Worm (Caenorhabditis elegans) whole organism, L3 larva: ENCODE results near the gene VC5.2.
A peak's percentile ranks its signal among the peaks of the same experiment; 100 is the strongest.

ENCODE experiments used
- R02D3.7 ChIP-seq: fragments of 150-350 bp; optimal IDR thresholded peaks from 2 replicates; lab custom pipeline; 2014; ENCODE audit warnings: missing biosample characterization, missing genetic modification characterization
- ZK546.5 ChIP-seq: sonication (generic microtip); optimal IDR thresholded peaks from 2 replicates; lab custom pipeline; 2017; ENCODE audit warnings: missing biosample characterization, missing genetic modification characterization
- aly-2 ChIP-seq: fragments of 150-350 bp; optimal IDR thresholded peaks from 2 replicates; lab custom pipeline; 2014; ENCODE audit warnings: missing biosample characterization, missing genetic modification characterization
- ceh-16 ChIP-seq: sonication (generic microtip); optimal IDR thresholded peaks from 2 replicates; lab custom pipeline; 2017; ENCODE audit warnings: missing biosample characterization, missing genetic modification characterization
- ceh-28 ChIP-seq: fragments of 150-350 bp; optimal IDR thresholded peaks from 2 replicates; lab custom pipeline; 2014; ENCODE audit warnings: missing biosample characterization, missing genetic modification reagents, missing genetic modification characterization
- daf-12 ChIP-seq: fragments of 150-350 bp; optimal IDR thresholded peaks from 2 replicates; lab custom pipeline; 2014; ENCODE audit warnings: missing biosample characterization, missing genetic modification reagents, missing genetic modification characterization
- egl-5 ChIP-seq: fragments of 150-350 bp; optimal IDR thresholded peaks from 2 replicates; lab custom pipeline; 2017; ENCODE audit warnings: missing biosample characterization, missing genetic modification reagents, missing genetic modification characterization, inconsistent platforms
- elt-1 ChIP-seq: fragments of 150-350 bp; optimal IDR thresholded peaks from 2 replicates; lab custom pipeline; 2014; ENCODE audit warnings: missing biosample characterization, missing genetic modification characterization
- elt-2 ChIP-seq: sonication (generic microtip); optimal IDR thresholded peaks from 2 replicates; lab custom pipeline; 2016; ENCODE audit warnings: missing genetic modification reagents, mild to moderate bottlenecking, missing genetic modification characterization, missing compliant biosample characterization
- elt-3 ChIP-seq, 3 experiments: fragments of 150-350 bp in 1 of 3; sonication (generic microtip) in 2 of 3; optimal IDR thresholded peaks; 2 replicates in 2 of 3; 4 replicates in 1 of 3; lab custom pipeline; 2014 to 2017; ENCODE audit warnings: missing biosample characterization in 3 of 3, missing genetic modification characterization in 3 of 3
- eor-1 ChIP-seq, 2 experiments: fragments of 150-350 bp; optimal IDR thresholded peaks; 2 replicates each; lab custom pipeline; 2014 to 2018; ENCODE audit warnings: missing biosample characterization in 2 of 2, missing genetic modification characterization in 2 of 2
- fkh-10 ChIP-seq: sonication (generic microtip); optimal IDR thresholded peaks from 2 replicates; lab custom pipeline; 2017; ENCODE audit warnings: missing biosample characterization, missing genetic modification reagents, missing genetic modification characterization
- fos-1 ChIP-seq: fragments of 150-350 bp; optimal IDR thresholded peaks from 2 replicates; lab custom pipeline; 2014; ENCODE audit warnings: missing biosample characterization, missing genetic modification characterization
- hmg-11 ChIP-seq: sonication (generic microtip); optimal IDR thresholded peaks from 2 replicates; lab custom pipeline; 2016; ENCODE audit warnings: missing genetic modification characterization, missing compliant biosample characterization
- jun-1 ChIP-seq: fragments of 150-350 bp; optimal IDR thresholded peaks from 2 replicates; lab custom pipeline; 2014; ENCODE audit warnings: missing biosample characterization, missing genetic modification reagents, missing genetic modification characterization
- lin-15B ChIP-seq: fragments of 150-350 bp; optimal IDR thresholded peaks from 2 replicates; lab custom pipeline; 2014; ENCODE audit warnings: missing biosample characterization, missing genetic modification characterization
- lin-39 ChIP-seq: fragments of 150-350 bp; optimal IDR thresholded peaks from 2 replicates; lab custom pipeline; 2018; ENCODE audit warnings: missing biosample characterization, missing genetic modification reagents, missing genetic modification characterization
- lsy-12 ChIP-seq: sonication (generic microtip); optimal IDR thresholded peaks from 2 replicates; lab custom pipeline; 2016; ENCODE audit warnings: mild to moderate bottlenecking, missing genetic modification characterization, missing compliant biosample characterization
- nfya-1 ChIP-seq: sonication (generic microtip); optimal IDR thresholded peaks from 2 replicates; lab custom pipeline; 2017; ENCODE audit warnings: missing genetic modification characterization, mild to moderate bottlenecking, missing compliant biosample characterization, antibody characterized with exemption, moderate library complexity; ENCODE audit not compliant: insufficient read depth
- nhr-11 ChIP-seq: fragments of 150-350 bp; optimal IDR thresholded peaks from 2 replicates; lab custom pipeline; 2014; ENCODE audit warnings: missing biosample characterization, missing genetic modification characterization
- nhr-23 ChIP-seq: fragments of 150-350 bp; optimal IDR thresholded peaks from 2 replicates; lab custom pipeline; 2014; ENCODE audit warnings: missing biosample characterization, missing genetic modification reagents, missing genetic modification characterization
- nhr-237 ChIP-seq: fragments of 150-350 bp; optimal IDR thresholded peaks from 2 replicates; lab custom pipeline; 2014; ENCODE audit warnings: missing biosample characterization, missing genetic modification characterization
- nhr-43 ChIP-seq: sonication (generic microtip); optimal IDR thresholded peaks from 2 replicates; lab custom pipeline; 2016; ENCODE audit warnings: mild to moderate bottlenecking, missing genetic modification characterization, missing compliant biosample characterization; ENCODE audit not compliant: poor library complexity, severe bottlenecking
- nhr-67 ChIP-seq: fragments of 150-350 bp; optimal IDR thresholded peaks from 2 replicates; lab custom pipeline; 2014; ENCODE audit warnings: missing biosample characterization, missing genetic modification characterization
- nhr-77 ChIP-seq: fragments of 150-350 bp; optimal IDR thresholded peaks from 2 replicates; lab custom pipeline; 2014; ENCODE audit warnings: missing biosample characterization, missing genetic modification characterization
- pha-4 ChIP-seq: fragments of 150-350 bp; optimal IDR thresholded peaks from 2 replicates; lab custom pipeline; 2014; ENCODE audit warnings: missing biosample characterization, missing genetic modification reagents, missing genetic modification characterization
- pqm-1 ChIP-seq: fragments of 150-350 bp; optimal IDR thresholded peaks from 2 replicates; lab custom pipeline; 2017; ENCODE audit warnings: missing biosample characterization, missing genetic modification characterization, inconsistent platforms
- sea-2 ChIP-seq: fragments of 150-350 bp; sonication (generic microtip); optimal IDR thresholded peaks from 4 replicates; lab custom pipeline; 2014; ENCODE audit warnings: missing biosample characterization, missing genetic modification reagents, missing genetic modification characterization
- snpc-4 ChIP-seq: fragments of 150-350 bp; optimal IDR thresholded peaks from 2 replicates; lab custom pipeline; 2014; ENCODE audit warnings: missing biosample characterization, missing genetic modification characterization
- tbx-2 ChIP-seq: sonication (generic microtip); optimal IDR thresholded peaks from 2 replicates; lab custom pipeline; 2016; ENCODE audit warnings: mild to moderate bottlenecking, missing genetic modification characterization, missing compliant biosample characterization
- unc-39 ChIP-seq: sonication (generic microtip); optimal IDR thresholded peaks from 4 replicates; lab custom pipeline; 2017; ENCODE audit warnings: missing biosample characterization, missing genetic modification characterization
- unc-62 ChIP-seq: fragments of 150-350 bp; sonication (generic microtip); optimal IDR thresholded peaks from 4 replicates; lab custom pipeline; 2014; ENCODE audit warnings: missing biosample characterization, missing genetic modification reagents, missing genetic modification characterization
- zag-1 ChIP-seq: fragments of 150-350 bp; optimal IDR thresholded peaks from 2 replicates; lab custom pipeline; 2014; ENCODE audit warnings: missing biosample characterization, missing genetic modification characterization
- ztf-11 ChIP-seq: fragments of 150-350 bp; optimal IDR thresholded peaks from 2 replicates; lab custom pipeline; 2014; ENCODE audit warnings: missing biosample characterization, missing genetic modification characterization

VC5.2 gene

ce11 chrV:7085518-7086104 is at the start of gene VC5.2:
Gene VC5.2 (plus strand): TSS chrV:7085956.
- TF ChIP-seq ceh-28 (tag; lab: Kevin White, UChicago) (peak; percentile 18), daf-12 (tag; lab: Kevin White, UChicago) (no peak), nhr-23 (tag; lab: Kevin White, UChicago) (peak; percentile 59)

ce11 chrV:7036475-7036874 is 49.3 kb upstream of the VC5.2 start, which contains the start of gene twk-11:
Gene twk-11 (minus strand): TSS chrV:7036575.
- TF ChIP-seq sea-2 (GFP tag; lab: Kevin White, UChicago): no peak

DNA sequence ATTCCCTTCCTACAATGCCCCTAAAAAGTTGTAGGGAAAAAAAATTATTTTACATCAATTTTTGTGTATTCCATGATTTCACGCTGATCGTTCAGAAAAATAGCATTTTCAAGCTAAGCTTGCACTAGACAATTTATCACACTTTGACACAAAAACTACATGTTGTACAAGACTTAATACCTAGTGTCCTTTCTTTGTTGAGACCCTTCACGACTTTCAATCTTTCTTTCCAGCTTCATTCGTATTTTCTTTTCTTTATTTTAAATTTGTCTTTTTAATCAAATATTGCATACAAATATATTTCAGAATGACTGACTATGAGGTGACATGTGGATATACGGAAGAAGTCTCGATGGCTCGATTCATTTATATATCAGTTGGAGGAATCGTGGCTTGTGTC is 39.8 kb upstream of the VC5.2 start, which contains the start of gene F20A1.2:
TSS of gene F20A1.2 (plus strand) at position 301 of the 400 bp plus-strand sequence.
- TF ChIP-seq ceh-16 (tag; lab: Kevin White, UChicago) (no peak), hmg-11 (tag; lab: Kevin White, UChicago) (no peak), tbx-2 (tag; lab: Kevin White, UChicago) (no peak), fos-1 (tag; lab: Kevin White, UChicago) (no peak), lin-39 (tag; lab: Kevin White, UChicago) (no peak)

DNA sequence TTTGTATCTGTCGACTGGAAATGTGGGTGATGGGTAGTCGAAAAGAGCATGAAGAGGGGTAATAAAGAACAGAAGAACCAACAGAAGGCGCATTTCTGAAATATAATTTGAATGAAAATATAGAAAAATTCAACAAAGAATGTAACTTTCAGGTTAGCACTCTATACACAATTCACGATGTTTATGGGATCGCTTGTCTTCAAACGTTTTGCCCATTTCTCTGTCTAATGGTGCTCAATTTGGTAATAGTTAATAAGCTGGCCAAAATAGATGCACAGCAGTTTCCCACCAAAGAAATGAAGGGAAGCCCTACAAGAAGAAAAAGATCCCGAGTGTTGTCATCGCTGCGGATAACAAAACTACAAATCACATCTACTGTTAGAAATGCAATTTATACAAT is 38.2 kb upstream of the VC5.2 start, which contains the start of gene F20A1.8:
TSS of gene F20A1.8 (minus strand) at position 101 of the 400 bp plus-strand sequence.
- TF ChIP-seq ZK546.5 (tag; lab: Kevin White, UChicago): no peak
- TF ChIP-seq daf-12 (tag; lab: Kevin White, UChicago): no peak
- no peak for TF ChIP-seq nfya-1 (tag; lab: Kevin White, UChicago)
- TF ChIP-seq nhr-43: no peak
- no peak for TF ChIP-seq ztf-11

ce11 chrV:7050153-7050552 is 35.6 kb upstream of the VC5.2 start:
- no peak for TF ChIP-seq jun-1 (tag; lab: Kevin White, UChicago)
- TF ChIP-seq eor-1 (tag; optimal IDR thresholded peaks at IDR 0.05; lab: Kevin White, UChicago): no peak
- TF ChIP-seq elt-1 (tag; lab: Kevin White, UChicago): no peak
- no peak for TF ChIP-seq elt-2 (tag; lab: Kevin White, UChicago)
- TF ChIP-seq nhr-43: no peak
- no peak for TF ChIP-seq lsy-12 (tag; lab: Kevin White, UChicago)
- no peak for TF ChIP-seq elt-3 (tag; optimal IDR thresholded peaks at IDR 0.05; lab: Kevin White, UChicago)
- no peak for TF ChIP-seq zag-1 (tag; lab: Kevin White, UChicago)
- no peak for TF ChIP-seq unc-39 (tag; lab: Kevin White, UChicago)
- no peak for TF ChIP-seq lin-15B (tag; lab: Kevin White, UChicago)
- no peak for TF ChIP-seq daf-12 (tag; lab: Kevin White, UChicago)
- no peak for TF ChIP-seq snpc-4 (tag; lab: Kevin White, UChicago)
- TF ChIP-seq nhr-77 (tag; lab: Kevin White, UChicago): no peak
- no peak for TF ChIP-seq R02D3.7 (tag; lab: Kevin White, UChicago)
- TF ChIP-seq egl-5 (tag; lab: Kevin White, UChicago): no peak
- no peak for TF ChIP-seq nhr-11 (tag; lab: Kevin White, UChicago)
- no peak for TF ChIP-seq pqm-1 (tag; lab: Kevin White, UChicago)

ce11 chrV:7051133-7051765 is 34.5 kb upstream of the VC5.2 start, which contains the start of the genes tofu-2 and spig-1:
Gene tofu-2 (minus strand): TSS chrV:7051248.
Gene spig-1 (plus strand): TSS chrV:7051715.
- no peak for TF ChIP-seq fkh-10 (GFP tag; lab: Kevin White, UChicago)
- TF ChIP-seq aly-2 (tag; lab: Kevin White, UChicago): no peak
- no peak for TF ChIP-seq unc-62
- no peak for TF ChIP-seq tbx-2 (tag; lab: Kevin White, UChicago)
- TF ChIP-seq nhr-237: no peak
- TF ChIP-seq R02D3.7 (tag; lab: Kevin White, UChicago): no peak
- TF ChIP-seq nhr-77 (tag; lab: Kevin White, UChicago): no peak
- no peak for TF ChIP-seq nhr-67 (tag; lab: Kevin White, UChicago)
- no peak for TF ChIP-seq nhr-23 (tag; lab: Kevin White, UChicago)
- no peak for TF ChIP-seq pha-4 (tag; lab: Kevin White, UChicago)
- TF ChIP-seq daf-12 (tag; lab: Kevin White, UChicago): no peak
- no peak for TF ChIP-seq ceh-28 (tag; lab: Kevin White, UChicago)
